Fruit fly (Drosophila melanogaster) whole organism, embryonic: ENCODE data around the gene Pgd.
A peak's percentile ranks its signal among the peaks of the same experiment; 100 is the strongest.

Experiments used
- Ada2b ChIP-seq: fragments of 200-800 bp; sonication (Bioruptor generic); IDR thresholded peaks from 2 replicates; pipeline ENCODE4 v1.3.6; 2022; ENCODE audit warnings: missing biosample characterization, missing genetic modification characterization
- CG10274 ChIP-seq: fragments of 200-800 bp; sonication (Bioruptor generic); optimal IDR thresholded peaks from 3 replicates; lab custom pipeline; 2017; ENCODE audit warnings: missing biosample characterization, mild to moderate bottlenecking, missing genetic modification characterization
- CG10565 ChIP-seq: fragments of 200-800 bp; sonication (Bioruptor generic); optimal IDR thresholded peaks from 3 replicates; lab custom pipeline; 2016; ENCODE audit warnings: missing biosample characterization, mild to moderate bottlenecking, missing genetic modification characterization
- CG11456 ChIP-seq: fragments of 200-800 bp; sonication (Bioruptor generic); IDR thresholded peaks from 3 replicates; pipeline ENCODE4 v1.3.6; 2022; ENCODE audit warnings: missing biosample characterization, missing genetic modification characterization
- CG11695 ChIP-seq: fragments of 200-800 bp; sonication (Bioruptor generic); IDR thresholded peaks from 3 replicates; pipeline ENCODE4 v1.3.6; 2022; ENCODE audit warnings: missing biosample characterization, missing genetic modification characterization
- CG12071 ChIP-seq: fragments of 200-800 bp; sonication (Bioruptor generic); optimal IDR thresholded peaks from 3 replicates; lab custom pipeline; 2018; ENCODE audit warnings: missing biosample characterization, mild to moderate bottlenecking, missing genetic modification characterization
- CG12155 ChIP-seq: fragments of 200-800 bp; sonication (Bioruptor generic); optimal IDR thresholded peaks from 3 replicates; lab custom pipeline; 2016; ENCODE audit warnings: missing biosample characterization, missing genetic modification characterization
- CG13287 ChIP-seq: fragments of 200-800 bp; sonication (Bioruptor generic); IDR thresholded peaks from 2 replicates; pipeline ENCODE4 v1.3.6; 2022; ENCODE audit warnings: missing biosample characterization, missing genetic modification characterization; ENCODE audit not compliant: partially characterized antibody
- CG14014 ChIP-seq: fragments of 200-800 bp; sonication (Bioruptor generic); IDR thresholded peaks from 2 replicates; pipeline ENCODE4 v1.3.6; 2022; ENCODE audit warnings: missing biosample characterization, missing genetic modification characterization
- CG14050 ChIP-seq: fragments of 200-800 bp; sonication (Bioruptor generic); IDR thresholded peaks from 3 replicates; pipeline ENCODE4 v1.3.6; 2022; ENCODE audit warnings: missing biosample characterization, missing genetic modification characterization
- CG14441 ChIP-seq: fragments of 200-800 bp; sonication (Bioruptor generic); IDR thresholded peaks from 2 replicates; pipeline ENCODE4 v1.3.6; 2022; ENCODE audit warnings: missing biosample characterization, missing genetic modification characterization
- CG30020 ChIP-seq: fragments of 200-800 bp; optimal IDR thresholded peaks from 2 replicates; lab custom pipeline; 2019; ENCODE audit warnings: missing biosample characterization, mild to moderate bottlenecking, missing genetic modification characterization, moderate library complexity
- CG31365 ChIP-seq: fragments of 200-800 bp; sonication (Bioruptor generic); optimal IDR thresholded peaks from 2 replicates; lab custom pipeline; 2018; ENCODE audit warnings: missing biosample characterization, mild to moderate bottlenecking, missing genetic modification characterization
- CG5180 ChIP-seq: fragments of 200-800 bp; sonication (Bioruptor generic); optimal IDR thresholded peaks from 3 replicates; lab custom pipeline; 2017; ENCODE audit warnings: missing biosample characterization, missing genetic modification characterization, mild to moderate bottlenecking, moderate library complexity, missing genetic modification reagents
- CG6689 ChIP-seq: fragments of 200-800 bp; sonication (Bioruptor generic); IDR thresholded peaks from 2 replicates; pipeline ENCODE4 v1.3.6; 2022; ENCODE audit warnings: missing biosample characterization, missing genetic modification characterization
- CG9437 ChIP-seq: fragments of 200-800 bp; sonication (Bioruptor generic); optimal IDR thresholded peaks from 2 replicates; lab custom pipeline; 2018; ENCODE audit warnings: missing biosample characterization, mild to moderate bottlenecking, missing genetic modification characterization
- Deaf1 ChIP-seq: fragments of 200-800 bp; optimal IDR thresholded peaks from 3 replicates; lab custom pipeline; 2019; ENCODE audit warnings: missing biosample characterization, mild to moderate bottlenecking, missing genetic modification characterization, moderate library complexity
- Dek ChIP-seq: fragments of 200-800 bp; sonication (Bioruptor generic); optimal IDR thresholded peaks from 3 replicates; lab custom pipeline; 2019; ENCODE audit warnings: missing biosample characterization, mild to moderate bottlenecking, missing genetic modification characterization, moderate library complexity
- Doc3 ChIP-seq: fragments of 200-800 bp; sonication (Bioruptor generic); IDR thresholded peaks from 3 replicates; pipeline ENCODE4 v1.3.6; 2022; ENCODE audit warnings: missing biosample characterization, missing genetic modification characterization; ENCODE audit not compliant: partially characterized antibody
- Ets65A ChIP-seq: fragments of 200-800 bp; sonication (Bioruptor generic); peaks from one replicate; lab custom pipeline; 2016; ENCODE audit warnings: missing biosample characterization, missing genetic modification characterization
- Ets97D ChIP-seq: fragments of 200-800 bp; sonication (Bioruptor generic); optimal IDR thresholded peaks from 3 replicates; lab custom pipeline; 2016; ENCODE audit warnings: missing biosample characterization, missing genetic modification characterization
- Gsc ChIP-seq: fragments of 200-800 bp; sonication (Bioruptor generic); IDR thresholded peaks from 2 replicates; pipeline ENCODE4 v1.3.6; 2022; ENCODE audit warnings: missing biosample characterization, missing genetic modification characterization
- H2.0 ChIP-seq: fragments of 200-800 bp; sonication (Bioruptor generic); IDR thresholded peaks from 2 replicates; pipeline ENCODE4 v1.3.6; 2022; ENCODE audit warnings: missing biosample characterization, missing genetic modification characterization
- HmgD ChIP-seq: fragments of 200-800 bp; sonication (Bioruptor generic); optimal IDR thresholded peaks from 3 replicates; lab custom pipeline; 2016; ENCODE audit warnings: missing biosample characterization, missing genetic modification characterization
- MESR4 ChIP-seq: fragments of 200-800 bp; sonication (Bioruptor generic); optimal IDR thresholded peaks from 2 replicates; lab custom pipeline; 2018; ENCODE audit warnings: missing biosample characterization, mild to moderate bottlenecking, missing genetic modification characterization, moderate library complexity
- Mes4 ChIP-seq: fragments of 200-800 bp; sonication (Bioruptor generic); optimal IDR thresholded peaks from 2 replicates; lab custom pipeline; 2016; ENCODE audit warnings: missing biosample characterization, missing genetic modification characterization
- Nf-YC ChIP-seq: fragments of 200-800 bp; optimal IDR thresholded peaks from 3 replicates; lab custom pipeline; 2019; ENCODE audit warnings: missing biosample characterization, mild to moderate bottlenecking, missing genetic modification characterization, moderate library complexity
- Oaz ChIP-seq: fragments of 200-800 bp; sonication (Bioruptor generic); IDR thresholded peaks from 2 replicates; pipeline ENCODE4 v1.3.6; 2022; ENCODE audit warnings: missing biosample characterization, missing genetic modification characterization
- Scr ChIP-seq: fragments of 200-800 bp; sonication (Bioruptor generic); IDR thresholded peaks from 2 replicates; pipeline ENCODE4 v1.3.6; 2022; ENCODE audit warnings: missing biosample characterization, missing genetic modification characterization; ENCODE audit not compliant: partially characterized antibody
- Ssrp ChIP-seq: fragments of 200-800 bp; sonication (Bioruptor generic); optimal IDR thresholded peaks from 2 replicates; lab custom pipeline; 2018; ENCODE audit warnings: missing biosample characterization, mild to moderate bottlenecking, missing genetic modification characterization, moderate library complexity
- Vsx1 ChIP-seq: fragments of 200-800 bp; sonication (Bioruptor generic); optimal IDR thresholded peaks from 2 replicates; lab custom pipeline; 2017; ENCODE audit warnings: missing biosample characterization, mild to moderate bottlenecking, missing genetic modification characterization, missing genetic modification reagents
- ap ChIP-seq: fragments of 200-800 bp; sonication (Bioruptor generic); IDR thresholded peaks from 2 replicates; pipeline ENCODE4 v1.3.6; 2022; ENCODE audit warnings: missing biosample characterization, missing genetic modification characterization
- ase ChIP-seq: fragments of 200-800 bp; sonication (Bioruptor generic); IDR thresholded peaks from 3 replicates; pipeline ENCODE4 v1.3.6; 2022; ENCODE audit warnings: missing biosample characterization, missing genetic modification characterization
- chif ChIP-seq, 2 experiments: fragments of 200-800 bp; sonication (Bioruptor generic); optimal IDR thresholded peaks; 3 replicates each; lab custom pipeline; 2016; ENCODE audit warnings: missing biosample characterization in 2 of 2, missing genetic modification characterization in 2 of 2
- chinmo ChIP-seq: fragments of 200-800 bp; sonication (Bioruptor generic); IDR thresholded peaks from 4 replicates; pipeline ENCODE4 v1.3.6; 2022; ENCODE audit warnings: missing biosample characterization, missing genetic modification characterization; ENCODE audit not compliant: partially characterized antibody
- crp ChIP-seq, 2 experiments: fragments of 200-800 bp; sonication (Bioruptor generic); optimal IDR thresholded peaks; 2 replicates in 1 of 2; 3 replicates in 1 of 2; lab custom pipeline; 2017; ENCODE audit warnings: missing biosample characterization in 2 of 2, missing genetic modification characterization in 2 of 2, mild to moderate bottlenecking in 1 of 2, moderate library complexity in 1 of 2
- dmrt99B ChIP-seq: fragments of 200-800 bp; sonication (Bioruptor generic); optimal IDR thresholded peaks from 2 replicates; lab custom pipeline; 2018; ENCODE audit warnings: missing biosample characterization, mild to moderate bottlenecking, missing genetic modification characterization, moderate library complexity
- dpn ChIP-seq, 2 experiments: fragments of 200-800 bp; sonication (Bioruptor generic); optimal IDR thresholded peaks; 3 replicates each; lab custom pipeline; 2016; ENCODE audit warnings: missing biosample characterization in 2 of 2, missing genetic modification characterization in 2 of 2
- fd96Cb ChIP-seq: fragments of 200-800 bp; sonication (Bioruptor generic); optimal IDR thresholded peaks from 2 replicates; lab custom pipeline; 2018; ENCODE audit warnings: missing biosample characterization, mild to moderate bottlenecking, missing genetic modification characterization, moderate library complexity
- gsb ChIP-seq: fragments of 200-800 bp; sonication (Bioruptor generic); IDR thresholded peaks from 2 replicates; pipeline ENCODE4 v1.3.6; 2022; ENCODE audit warnings: missing biosample characterization, missing genetic modification characterization
- ken ChIP-seq: fragments of 200-800 bp; sonication (Bioruptor generic); IDR thresholded peaks from 3 replicates; pipeline ENCODE4 v1.3.6; 2022; ENCODE audit warnings: missing biosample characterization, missing genetic modification characterization
- lilli ChIP-seq: fragments of 200-800 bp; sonication (Bioruptor generic); optimal IDR thresholded peaks from 3 replicates; lab custom pipeline; 2016; ENCODE audit warnings: missing biosample characterization, missing genetic modification characterization
- lola ChIP-seq, 3 experiments: fragments of >200 bp in 2 of 3; fragments of 200-800 bp in 1 of 3; sonication (Bioruptor generic) in 1 of 3; optimal IDR thresholded peaks; 2 replicates each; lab custom pipeline; 2017 to 2019; ENCODE audit warnings: missing biosample characterization in 3 of 3, missing genetic modification characterization in 3 of 3, mild to moderate bottlenecking in 1 of 3, moderate library complexity in 1 of 3
- nmo ChIP-seq: fragments of 200-800 bp; sonication (Bioruptor generic); optimal IDR thresholded peaks from 2 replicates; lab custom pipeline; 2018; ENCODE audit warnings: missing biosample characterization, mild to moderate bottlenecking, missing genetic modification characterization, moderate library complexity
- pnt ChIP-seq: fragments of 200-800 bp; sonication (Bioruptor generic); optimal IDR thresholded peaks from 3 replicates; lab custom pipeline; 2016; ENCODE audit warnings: missing biosample characterization, missing genetic modification characterization
- run ChIP-seq: fragments of 200-800 bp; sonication (Bioruptor generic); optimal IDR thresholded peaks from 3 replicates; lab custom pipeline; 2018; ENCODE audit warnings: missing biosample characterization, mild to moderate bottlenecking, missing genetic modification characterization
- sob ChIP-seq: fragments of 200-800 bp; sonication (Bioruptor generic); IDR thresholded peaks from 2 replicates; pipeline ENCODE4 v1.3.6; 2022; ENCODE audit warnings: missing biosample characterization, missing genetic modification characterization
- tna ChIP-seq: fragments of 200-800 bp; sonication (Bioruptor generic); IDR thresholded peaks from 2 replicates; pipeline ENCODE4 v1.3.6; 2022; ENCODE audit warnings: missing biosample characterization, missing genetic modification characterization; ENCODE audit not compliant: partially characterized antibody
- yki ChIP-seq: fragments of >200 bp; optimal IDR thresholded peaks from 3 replicates; lab custom pipeline; 2018

The Pgd gene

dm6 chrX:2134226-2134880, 10.6 kb upstream of the Pgd start (continued):
- no peak for TF ChIP-seq Doc3
- TF ChIP-seq H2.0 (GFP tag; lab: Robert Waterston, UW): peak; percentile 66
- TF ChIP-seq HmgD (GFP tag; lab: Kevin White, UChicago): no peak
- peak; percentile 76 for TF ChIP-seq fd96Cb
- peak; percentile 84 for TF ChIP-seq dmrt99B (tag; lab: Kevin White, UChicago)
- no peak for TF ChIP-seq tna
- peak; percentile 61 for TF ChIP-seq lilli (GFP tag; lab: Kevin White, UChicago)
- peak; percentile 63 for TF ChIP-seq nmo (GFP tag; lab: Kevin White, UChicago)
- peak; percentile 64 for TF ChIP-seq CG12071 (GFP tag; lab: Kevin White, UChicago)
- peak; percentile 56 for TF ChIP-seq Ssrp (tag; lab: Kevin White, UChicago)
- TF ChIP-seq run: peak; percentile 26
- peak; percentile 54 for TF ChIP-seq CG5180 (GFP tag; lab: Kevin White, UChicago)
- TF ChIP-seq CG6689 (GFP tag; lab: Robert Waterston, UW): peak; percentile 65
- TF ChIP-seq CG9437: peak; percentile 25
- TF ChIP-seq CG30020 (tag; lab: Kevin White, UChicago): no peak
- TF ChIP-seq chif (GFP tag; optimal IDR thresholded peaks at IDR 0.05; lab: Kevin White, UChicago): peak; percentile 41 to 74
- no peak for TF ChIP-seq crp (GFP tag; optimal IDR thresholded peaks at IDR 0.05; lab: Kevin White, UChicago)
- peak; percentile 54 to 57 for TF ChIP-seq dpn (GFP tag; optimal IDR thresholded peaks at IDR 0.05; lab: Kevin White, UChicago)
- TF ChIP-seq Ada2b: peak; percentile 43; the same call in 1 of the 2 replicates
- TF ChIP-seq CG11456 (GFP tag; lab: Robert Waterston, UW): peak; percentile 58; the same call in 1 of the 3 replicates
- no peak for TF ChIP-seq Nf-YC (tag; lab: Kevin White, UChicago)
- TF ChIP-seq CG14441 (GFP tag; lab: Robert Waterston, UW): peak; percentile 51; the same call in 1 of the 2 replicates
- peak; percentile 18 for TF ChIP-seq Vsx1
- TF ChIP-seq lola (GFP tag; optimal IDR thresholded peaks at IDR 0.05; lab: Kevin White, UChicago): peak in 1 of 3 experiments; percentile 63
- peak; percentile 23 for TF ChIP-seq CG31365 (tag; lab: Kevin White, UChicago)
- TF ChIP-seq Gsc (GFP tag; lab: Robert Waterston, UW): no peak
- peak; percentile 42 for TF ChIP-seq CG12155 (GFP tag; lab: Kevin White, UChicago)
- TF ChIP-seq sob (GFP tag; lab: Robert Waterston, UW): 0 out of 2 replicates have a peak, but pooled peaks have one; percentile 24
- peak; percentile 18; the same call in 1 of the 2 replicates for TF ChIP-seq gsb (GFP tag; lab: Robert Waterston, UW)
- no peak for TF ChIP-seq Scr (GFP tag; lab: Robert Waterston, UW)
- no peak for TF ChIP-seq CG10565
- peak; percentile 95 for TF ChIP-seq Ets65A (GFP tag; lab: Kevin White, UChicago)
- peak; percentile 4 for TF ChIP-seq Deaf1 (tag; lab: Kevin White, UChicago)
- TF ChIP-seq pnt: peak; percentile 53
- TF ChIP-seq ase: 0 out of 3 replicates have a peak, but pooled peaks have one; percentile 44
- TF ChIP-seq CG10274 (GFP tag; lab: Kevin White, UChicago): peak; percentile 13
- no peak; the same call in 1 of the 2 replicates for TF ChIP-seq ap (GFP tag; lab: Robert Waterston, UW)
- no peak for TF ChIP-seq yki (lab: Kevin White, UChicago)
- TF ChIP-seq CG14050 (GFP tag; lab: Robert Waterston, UW): peak; percentile 43; the same call in 1 of the 3 replicates
- TF ChIP-seq CG14014 (GFP tag; lab: Robert Waterston, UW): peak; percentile 56; the same call in 1 of the 2 replicates
- no peak for TF ChIP-seq Ets97D (GFP tag; lab: Kevin White, UChicago)
- TF ChIP-seq CG11695 (GFP tag; lab: Robert Waterston, UW): peak; percentile 74
- TF ChIP-seq ken (GFP tag; lab: Robert Waterston, UW): peak; percentile 48; the same call in 2 of the 3 replicates
- peak; percentile 59 for TF ChIP-seq Mes4
- no peak for TF ChIP-seq MESR4 (GFP tag; lab: Kevin White, UChicago)
- no peak for TF ChIP-seq Oaz (GFP tag; lab: Robert Waterston, UW)
- no peak for TF ChIP-seq CG13287
- TF ChIP-seq chinmo (GFP tag; lab: Robert Waterston, UW): no peak
- TF ChIP-seq Dek (tag; lab: Kevin White, UChicago): peak; percentile 42
